Worm (Caenorhabditis elegans): Measurements from ENCODE around the gene C46G7.1.

Gene C46G7.1

DNA sequence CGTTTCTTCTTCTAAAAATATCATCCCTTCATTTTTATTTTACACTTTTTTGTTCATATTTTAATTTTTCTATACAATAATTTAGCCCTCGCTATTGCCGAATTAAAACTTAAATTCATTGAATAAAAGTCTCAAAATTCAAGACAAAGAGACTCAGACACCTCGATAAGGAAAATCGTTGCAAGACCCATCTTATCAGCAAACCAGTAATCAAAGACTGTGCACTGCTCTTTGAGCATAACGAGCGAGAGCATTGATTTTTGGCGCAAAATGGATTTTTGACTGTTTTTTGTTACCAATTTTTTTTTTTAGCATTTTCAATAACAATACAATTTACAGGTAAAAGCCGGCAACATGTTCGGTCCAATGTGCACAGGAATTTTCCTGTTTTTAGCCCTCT is at the start of gene C46G7.1:
TSS of gene C46G7.1 (plus strand) at position 340 of the 400 bp plus-strand sequence.
- TF ChIP-seq ama-1 (optimal IDR thresholded peaks at IDR 0.05) (no peak), elt-2 (tag; optimal IDR thresholded peaks at IDR 0.05) (peak; percentile 48), lin-35 (GFP tag; optimal IDR thresholded peaks at IDR 0.05) (peak in 1 of 2 experiments; percentile 40)

DNA sequence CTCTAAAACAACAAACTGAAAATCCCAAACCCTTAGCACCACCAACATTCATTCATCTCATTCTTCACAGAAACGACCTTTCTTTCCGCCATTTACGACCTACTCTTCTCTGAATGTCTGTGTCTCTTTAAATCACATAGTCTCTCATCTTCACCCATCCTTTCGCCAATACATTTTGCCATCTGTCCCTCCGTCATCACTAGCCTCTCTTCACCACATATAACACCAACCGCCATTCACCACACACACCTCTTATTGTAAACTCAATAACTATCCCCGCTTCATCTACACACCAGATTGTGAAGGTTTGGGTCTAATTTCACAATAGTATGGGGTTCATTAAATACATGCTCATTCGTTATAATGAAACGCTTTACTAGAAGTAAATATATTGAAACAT is 47.3 kb upstream of the C46G7.1 start:
- TF ChIP-seq irx-1 (tag; optimal IDR thresholded peaks at IDR 0.05), result no peak
- TF ChIP-seq ztf-11 (tag; optimal IDR thresholded peaks at IDR 0.05), result peak in 1 of 2 experiments; percentile 20

DNA sequence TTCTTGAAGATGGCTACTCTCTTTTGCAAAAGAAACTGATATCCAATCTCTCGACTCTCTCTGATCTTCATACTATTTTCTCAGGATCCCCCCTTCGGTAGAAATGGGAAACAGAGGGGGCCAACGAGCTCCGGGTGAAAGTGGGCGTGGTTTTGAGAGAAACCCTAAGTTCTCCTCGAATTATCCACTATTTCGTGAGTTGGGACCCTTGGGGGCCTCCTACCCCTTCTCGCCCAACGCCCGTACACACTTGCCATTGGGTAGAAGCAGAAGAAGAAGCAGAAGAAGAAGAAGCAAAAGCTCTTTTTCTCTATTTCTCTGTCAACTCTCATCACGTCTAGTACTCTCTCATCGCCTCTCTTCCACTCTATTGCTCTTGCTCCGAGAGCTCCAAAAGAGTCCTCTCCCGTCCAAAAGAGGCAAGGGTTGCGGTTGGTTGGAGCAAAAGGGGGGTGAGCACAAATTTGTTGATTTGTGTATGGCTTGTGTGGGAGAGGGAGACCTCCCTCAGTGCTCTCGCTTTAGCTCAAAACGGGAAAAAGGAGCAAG is 43.8 kb upstream of the C46G7.1 start:
- no peak for TF ChIP-seq unc-98 (GFP tag; IDR thresholded peaks at IDR 0.05)
- TF ChIP-seq nhr-20 (tag; optimal IDR thresholded peaks at IDR 0.05), result peak; percentile 4
- TF ChIP-seq lin-39 (tag; optimal IDR thresholded peaks at IDR 0.05), result no peak
- peak; percentile 76 for TF ChIP-seq nhr-71 (tag; optimal IDR thresholded peaks at IDR 0.05)
- TF ChIP-seq ceh-82 (tag; optimal IDR thresholded peaks at IDR 0.05), result peak in 1 of 3 experiments; percentile 61
- TF ChIP-seq unc-86 (tag; optimal IDR thresholded peaks at IDR 0.05), result peak; percentile 42
- TF ChIP-seq elt-2 (tag; optimal IDR thresholded peaks at IDR 0.05), result no peak
- no peak for TF ChIP-seq unc-130 (tag; optimal IDR thresholded peaks at IDR 0.05)
- peak; percentile 8 for TF ChIP-seq skn-1 (tag; optimal IDR thresholded peaks at IDR 0.05)
- no peak for TF ChIP-seq sup-37 (GFP tag; optimal IDR thresholded peaks at IDR 0.05)
- peak; percentile 30 for TF ChIP-seq fkh-4 (tag; optimal IDR thresholded peaks at IDR 0.05; ENCODE audit: borderline replicate concordance)
- TF ChIP-seq egl-13 (tag; optimal IDR thresholded peaks at IDR 0.05), result peak; percentile 35
- TF ChIP-seq Y116A8C.19 (tag; optimal IDR thresholded peaks at IDR 0.05; ENCODE audit: borderline replicate concordance), result no peak
- peak; percentile 13 for TF ChIP-seq mep-1 (tag; optimal IDR thresholded peaks at IDR 0.05)
- TF ChIP-seq irx-1 (tag; optimal IDR thresholded peaks at IDR 0.05), result peak; percentile 36
- TF ChIP-seq zag-1 (tag; optimal IDR thresholded peaks at IDR 0.05), result peak; percentile 83
- TF ChIP-seq pax-3 (tag; optimal IDR thresholded peaks at IDR 0.05), result no peak
- TF ChIP-seq swsn-7 (tag; optimal IDR thresholded peaks at IDR 0.05), result peak; percentile 62
- TF ChIP-seq xbp-1 (tag; optimal IDR thresholded peaks at IDR 0.05), result peak; percentile 47
- TF ChIP-seq lin-35 (GFP tag; optimal IDR thresholded peaks at IDR 0.05), result peak in 1 of 2 experiments; percentile 39
- no peak for TF ChIP-seq nhr-85 (tag)
- no peak for TF ChIP-seq ceh-88 (GFP tag; IDR thresholded peaks at IDR 0.05)
- TF ChIP-seq hlh-17 (GFP tag; optimal IDR thresholded peaks at IDR 0.05; ENCODE audit: borderline replicate concordance), result no peak
- TF ChIP-seq ceh-63 (GFP tag; optimal IDR thresholded peaks at IDR 0.05), result no peak
- TF ChIP-seq lin-15B (tag; optimal IDR thresholded peaks at IDR 0.05), result no peak
- peak; percentile 58 for TF ChIP-seq isw-1 (GFP tag; IDR thresholded peaks at IDR 0.05)
- no peak for TF ChIP-seq F16B12.6 (tag; optimal IDR thresholded peaks at IDR 0.05)
- no peak for TF ChIP-seq unc-62 (GFP tag; optimal IDR thresholded peaks at IDR 0.05)
- TF ChIP-seq nhr-77 (tag; optimal IDR thresholded peaks at IDR 0.05), result no peak
- peak; percentile 33 for TF ChIP-seq aly-2 (tag; optimal IDR thresholded peaks at IDR 0.05)
- no peak for TF ChIP-seq ces-1 (GFP tag; optimal IDR thresholded peaks at IDR 0.05)
- peak; percentile 27 to 57 for TF ChIP-seq lsy-2 (tag; optimal IDR thresholded peaks at IDR 0.05)
- no peak for TF ChIP-seq grh-1 (GFP tag; IDR thresholded peaks at IDR 0.05)
- no peak for TF ChIP-seq nhr-237 (tag; optimal IDR thresholded peaks at IDR 0.05)
- TF ChIP-seq hpl-2 (GFP tag; optimal IDR thresholded peaks at IDR 0.05), result no peak
- TF ChIP-seq aha-1 (tag; optimal IDR thresholded peaks at IDR 0.05), result no peak
- no peak for TF ChIP-seq lin-13 (GFP tag; optimal IDR thresholded peaks at IDR 0.05)
- no peak for TF ChIP-seq vab-15 (tag; optimal IDR thresholded peaks at IDR 0.05)
- no peak for TF ChIP-seq ceh-90 (tag; optimal IDR thresholded peaks at IDR 0.05)
- no peak for TF ChIP-seq unc-30 (tag; optimal IDR thresholded peaks at IDR 0.05)
- TF ChIP-seq efl-1 (optimal IDR thresholded peaks at IDR 0.05), result peak; percentile 40 to 47
- peak; percentile 30 to 85 for TF ChIP-seq efl-1 (GFP tag; optimal IDR thresholded peaks at IDR 0.05 in 1 of 2)
- TF ChIP-seq rnt-1 (tag; optimal IDR thresholded peaks at IDR 0.05), result peak; percentile 48
- TF ChIP-seq alr-1 (tag; optimal IDR thresholded peaks at IDR 0.05; ENCODE audit: borderline replicate concordance), result no peak
- no peak for TF ChIP-seq nhr-11 (tag; optimal IDR thresholded peaks at IDR 0.05)
- no peak for TF ChIP-seq egl-27 (tag; optimal IDR thresholded peaks at IDR 0.05)
- TF ChIP-seq nhr-12 (tag; optimal IDR thresholded peaks at IDR 0.05), result no peak

Measured in whole organism, L1 larva.